Fruit fly (Drosophila melanogaster): ENCODE data around the gene RunxA.

Gene RunxA

DNA sequence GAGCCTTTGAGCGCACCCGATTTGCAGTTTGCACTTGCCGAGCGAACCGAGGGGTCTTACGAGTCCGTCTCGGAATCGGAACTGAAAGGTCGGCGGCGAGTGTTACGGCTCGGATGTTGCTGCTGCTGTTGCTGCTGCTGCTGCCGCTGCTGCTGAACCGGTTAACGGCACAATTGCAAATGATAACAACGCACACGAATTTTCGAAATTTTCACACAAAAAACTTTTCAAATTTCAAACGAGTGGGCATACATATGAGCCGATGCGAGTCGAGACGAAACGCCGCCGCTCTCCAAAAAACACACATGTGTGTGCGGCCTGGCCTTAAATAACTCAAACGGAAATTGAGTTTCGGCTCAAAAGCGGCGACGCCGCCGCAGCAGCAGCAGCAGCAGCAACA lies at the start of gene RunxA:
Gene RunxA (minus strand): TSS at position 101 of the 400 bp plus-strand sequence.
- TF ChIP-seq Hr78 (GFP tag; optimal IDR thresholded peaks at IDR 0.05): no peak

DNA sequence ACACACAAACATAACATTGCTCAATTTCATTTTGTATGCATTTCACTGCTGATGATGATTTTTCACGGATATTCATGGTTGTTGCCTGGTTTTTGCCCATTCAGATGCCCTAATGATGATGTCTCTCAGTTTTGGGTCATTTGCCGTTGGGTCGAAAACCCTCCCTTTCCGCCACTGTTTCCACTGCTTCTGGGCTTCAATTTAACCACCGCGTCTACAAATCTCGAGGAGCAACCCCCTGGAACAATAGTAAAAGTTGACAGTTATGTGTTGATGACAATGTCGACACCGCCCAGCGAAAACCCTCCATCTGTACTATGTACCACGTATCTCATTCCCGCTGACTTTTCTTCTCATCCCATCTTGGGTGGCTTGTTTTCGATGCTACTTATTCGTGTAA lies 42.8 kb upstream of the RunxA start:
- TF ChIP-seq CG32264 (GFP tag; optimal IDR thresholded peaks at IDR 0.05) (no peak), br (GFP tag; optimal IDR thresholded peaks at IDR 0.05) (no peak), N (GFP tag; optimal IDR thresholded peaks at IDR 0.05) (no peak), OdsH (GFP tag; optimal IDR thresholded peaks at IDR 0.05) (no peak), tai (GFP tag; optimal IDR thresholded peaks at IDR 0.05) (no peak), Hnf4 (GFP tag; optimal IDR thresholded peaks at IDR 0.05) (no peak), Rel (GFP tag; optimal IDR thresholded peaks at IDR 0.05) (no peak), Rel (tag; optimal IDR thresholded peaks at IDR 0.05) (no peak), pan (optimal IDR thresholded peaks at IDR 0.05) (no peak), Dif (GFP tag; optimal IDR thresholded peaks at IDR 0.05; ENCODE audit: partially characterized antibody) (no peak), CG9705 (GFP tag; optimal IDR thresholded peaks at IDR 0.05) (no peak)

DNA sequence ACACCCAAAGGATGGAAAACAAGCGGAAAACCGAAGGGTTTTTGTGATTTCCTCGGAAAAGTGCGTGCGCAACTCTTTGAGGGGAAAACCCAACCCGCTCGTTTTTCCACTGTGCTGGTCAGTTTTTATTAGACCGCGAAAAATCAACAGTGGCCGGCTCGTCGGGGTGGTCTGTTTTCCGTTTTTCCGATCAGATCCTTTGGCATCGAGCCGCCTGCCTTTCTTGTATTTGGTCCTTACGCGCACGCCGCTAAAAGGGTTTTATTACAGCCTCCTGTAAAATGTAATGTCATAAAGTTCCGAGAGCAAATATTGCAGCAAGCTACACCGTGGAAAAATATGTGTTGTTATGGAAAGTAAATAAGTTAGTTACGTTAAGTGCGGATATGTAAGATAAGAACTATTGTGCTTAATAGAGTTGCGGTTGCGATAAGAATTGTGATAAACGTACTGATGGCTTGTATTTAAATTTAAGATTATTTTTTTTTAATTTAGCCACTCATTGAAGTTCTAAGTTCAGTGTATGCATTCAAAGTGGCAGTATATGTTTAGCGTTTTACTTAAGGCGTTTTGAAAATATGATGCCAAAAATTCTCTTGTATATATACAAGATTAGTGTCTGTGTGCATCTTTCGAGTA lies 39.5 kb upstream of the RunxA start:
- TF ChIP-seq GATAd (GFP tag; optimal IDR thresholded peaks at IDR 0.05) (no peak), fru (GFP tag; optimal IDR thresholded peaks at IDR 0.05) (no peak), Myc (optimal IDR thresholded peaks at IDR 0.05) (no peak), pan (optimal IDR thresholded peaks at IDR 0.05) (no peak), Dfd (GFP tag; optimal IDR thresholded peaks at IDR 0.05) (no peak), sv (GFP tag; optimal IDR thresholded peaks at IDR 0.05) (no peak), ey (GFP tag; optimal IDR thresholded peaks at IDR 0.05) (no peak)

DNA sequence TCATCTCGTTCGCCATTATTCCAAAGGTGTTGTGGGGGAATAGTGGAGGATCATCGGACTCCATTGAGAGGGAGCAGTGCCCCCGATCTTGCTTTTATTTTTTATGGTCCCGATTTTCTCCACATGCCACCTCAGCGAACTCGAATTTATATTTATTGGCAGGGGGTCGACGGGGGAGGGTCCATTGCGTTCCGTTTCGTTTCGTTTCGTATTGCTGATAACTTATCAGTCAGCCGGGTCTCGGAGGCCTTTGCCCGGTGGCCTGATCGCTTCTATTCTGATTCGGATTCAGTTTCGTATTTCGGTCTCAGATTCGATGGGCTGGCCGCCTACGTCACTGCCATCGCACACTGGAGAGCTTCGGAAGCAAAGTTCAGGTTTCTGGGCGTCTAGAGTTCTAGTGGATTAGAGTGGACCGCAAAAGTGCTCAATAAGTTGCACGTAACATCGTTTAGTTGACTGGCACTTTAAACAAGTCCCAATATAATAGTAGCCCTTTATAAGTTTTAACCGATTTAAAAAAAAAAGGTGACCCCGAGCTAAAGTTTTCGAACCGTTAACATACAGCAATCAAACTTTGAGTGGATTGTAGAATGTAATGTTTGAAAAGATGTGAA lies 38.1 kb upstream of the RunxA start, which contains the start of gene CG1835:
Gene CG1835 (plus strand): TSS at position 306 of the 617 bp plus-strand sequence.
- TF ChIP-seq lola (GFP tag; optimal IDR thresholded peaks at IDR 0.05) (no peak), tai (GFP tag; optimal IDR thresholded peaks at IDR 0.05) (no peak), Jra (GFP tag; optimal IDR thresholded peaks at IDR 0.05) (no peak), dsf (GFP tag; optimal IDR thresholded peaks at IDR 0.05; ENCODE audit: borderline replicate concordance) (no peak), psq (GFP tag; optimal IDR thresholded peaks at IDR 0.05) (peak; percentile 42), OdsH (GFP tag; optimal IDR thresholded peaks at IDR 0.05) (no peak), CrebA (GFP tag; optimal IDR thresholded peaks at IDR 0.05; ENCODE audit: borderline replicate concordance) (peak; percentile 55), foxo (GFP tag; optimal IDR thresholded peaks at IDR 0.05) (peak in 1 of 2 experiments; percentile 12), sage (GFP tag; optimal IDR thresholded peaks at IDR 0.05) (no peak), Dif (GFP tag; optimal IDR thresholded peaks at IDR 0.05; ENCODE audit: partially characterized antibody) (no peak), Dfd (GFP tag; optimal IDR thresholded peaks at IDR 0.05) (no peak), HLH106 (tag; optimal IDR thresholded peaks at IDR 0.05) (peak; percentile 54), dl (GFP tag; optimal IDR thresholded peaks at IDR 0.05; ENCODE audit: insufficient read depth in 1 of 2, partially characterized antibody in 2 of 2) (no peak), CG9705 (GFP tag; optimal IDR thresholded peaks at IDR 0.05) (no peak), br (GFP tag; optimal IDR thresholded peaks at IDR 0.05) (peak; percentile 20), Abd-B (GFP tag; optimal IDR thresholded peaks at IDR 0.05) (no peak), h (GFP tag; optimal IDR thresholded peaks at IDR 0.05) (no peak), Myc (optimal IDR thresholded peaks at IDR 0.05) (no peak), Hnf4 (GFP tag; optimal IDR thresholded peaks at IDR 0.05) (peak; percentile 39), Hr83 (GFP tag; optimal IDR thresholded peaks at IDR 0.05; ENCODE audit: poor library complexity, severe bottlenecking) (peak; percentile 69), Rel (GFP tag; optimal IDR thresholded peaks at IDR 0.05) (no peak), Rel (tag; optimal IDR thresholded peaks at IDR 0.05) (peak; percentile 34)

DNA sequence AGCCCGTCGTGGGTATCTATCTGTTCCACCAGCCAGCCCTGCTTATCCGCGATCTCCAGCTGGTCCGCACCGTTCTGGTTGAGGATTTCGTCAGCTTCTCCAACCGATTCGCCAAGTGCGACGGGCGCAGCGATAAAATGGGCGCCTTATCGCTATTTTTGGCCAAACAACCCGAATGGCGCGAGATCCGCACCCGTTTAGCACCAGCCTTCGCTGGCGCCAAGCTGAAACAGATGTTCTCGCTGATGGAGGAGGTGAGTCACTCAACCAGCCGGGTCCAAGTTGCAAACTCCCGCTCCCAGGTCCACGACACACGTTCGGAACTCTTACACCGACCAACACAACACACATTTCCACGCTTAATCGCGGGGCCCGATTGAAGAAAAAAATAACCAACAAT lies 35.1 kb upstream of the RunxA start:
- no peak for TF ChIP-seq Jra (GFP tag; optimal IDR thresholded peaks at IDR 0.05)
- TF ChIP-seq Myc (optimal IDR thresholded peaks at IDR 0.05): no peak
- peak; percentile 1 for TF ChIP-seq h (GFP tag; optimal IDR thresholded peaks at IDR 0.05)
- peak in 1 of 2 experiments; percentile 11 for TF ChIP-seq foxo (GFP tag; optimal IDR thresholded peaks at IDR 0.05)

Data from whole organism, wandering third instar larva.